Fruit fly (Drosophila melanogaster): ENCODE data around the gene CG34175.

- TF ChIP-seq Pif1A (GFP tag; optimal IDR thresholded peaks at IDR 0.05) (no peak), Pif1B (GFP tag; optimal IDR thresholded peaks at IDR 0.05) (no peak), D1 (tag; optimal IDR thresholded peaks at IDR 0.05) (no peak), CG4496 (GFP tag; IDR thresholded peaks at IDR 0.05) (no peak), CG14655 (GFP tag; optimal IDR thresholded peaks at IDR 0.05) (no peak), CG9948 (tag; optimal IDR thresholded peaks at IDR 0.05) (no peak), fd96Ca (GFP tag; IDR thresholded peaks at IDR 0.05) (no peak), CG8159 (tag; optimal IDR thresholded peaks at IDR 0.05) (no peak), CG15710 (tag; optimal IDR thresholded peaks at IDR 0.05) (no peak), Ets98B (GFP tag; IDR thresholded peaks at IDR 0.05) (no peak), CG32121 (GFP tag; IDR thresholded peaks at IDR 0.05) (no peak), CG13204 (GFP tag; optimal IDR thresholded peaks at IDR 0.05) (no peak)
Observed at dm6 chr2L:3425947-3426346, 28.1 kb downstream of the CG34175 start.
